Worm (Caenorhabditis elegans): ENCODE data around the gene F25B5.3.
A peak's percentile ranks its signal among the peaks of the same experiment; 100 is the strongest.

The F25B5.3 gene

ce11 chrIII:5917365-5917958 lies 31.2 kb upstream of the F25B5.3 start (continued):
- TF ChIP-seq hlh-30 (tag; optimal IDR thresholded peaks at IDR 0.05; ENCODE audit: insufficient read depth) (peak; percentile 72), hlh-11 (tag; optimal IDR thresholded peaks at IDR 0.05) (peak; percentile 58), mxl-3 (GFP tag; optimal IDR thresholded peaks at IDR 0.05) (peak; percentile 31), ceh-28 (tag; optimal IDR thresholded peaks at IDR 0.05) (no peak), mes-2 (tag; optimal IDR thresholded peaks at IDR 0.05; ENCODE audit: poor library complexity, severe bottlenecking) (peak; percentile 22)

ce11 chrIII:5919799-5920387 lies 28.8 kb upstream of the F25B5.3 start, which contains the start of the genes tdo-2 and C28H8.2:
TSS of gene tdo-2 (minus strand) at chrIII:5919955.
TSS of gene C28H8.2 (plus strand) at chrIII:5920322.
- TF ChIP-seq zfp-3 (GFP tag; conservative IDR thresholded peaks at IDR 0.05) (no peak), nhr-25 (tag; optimal IDR thresholded peaks at IDR 0.05; ENCODE audit: borderline replicate concordance, insufficient read depth) (peak; percentile 70), lin-38 (GFP tag; IDR thresholded peaks at IDR 0.05) (no peak), php-3 (GFP tag; IDR thresholded peaks at IDR 0.05) (no peak), tra-1 (GFP tag; IDR thresholded peaks at IDR 0.05) (peak; percentile 55; the same call in 1 of the 2 replicates), egl-27 (tag; optimal IDR thresholded peaks at IDR 0.05) (no peak), set-16 (GFP tag; IDR thresholded peaks at IDR 0.05) (no peak), mxl-2 (GFP tag; conservative IDR thresholded peaks at IDR 0.05) (no peak), ZK337.2 (GFP tag; IDR thresholded peaks at IDR 0.05) (no peak), Y75B8A.6 (GFP tag; IDR thresholded peaks at IDR 0.05) (no peak), nhr-76 (tag; optimal IDR thresholded peaks at IDR 0.05) (no peak), dve-1 (tag; optimal IDR thresholded peaks at IDR 0.05; ENCODE audit: insufficient read depth) (peak; percentile 60), lim-7 (GFP tag; IDR thresholded peaks at IDR 0.05) (no peak), ceh-28 (tag; optimal IDR thresholded peaks at IDR 0.05) (no peak), zip-2 (tag; optimal IDR thresholded peaks at IDR 0.05) (no peak), nhr-237 (tag; optimal IDR thresholded peaks at IDR 0.05) (no peak), mes-2 (tag; optimal IDR thresholded peaks at IDR 0.05; ENCODE audit: poor library complexity, severe bottlenecking) (no peak), F37D6.2 (tag; optimal IDR thresholded peaks at IDR 0.05) (no peak), dmd-8 (GFP tag; IDR thresholded peaks at IDR 0.05) (no peak), tag-97 (GFP tag; IDR thresholded peaks at IDR 0.05) (no peak), nhr-77 (tag; optimal IDR thresholded peaks at IDR 0.05) (no peak), nhr-11 (tag; optimal IDR thresholded peaks at IDR 0.05) (no peak), lin-13 (GFP tag; optimal IDR thresholded peaks at IDR 0.05) (no peak), nhr-42 (GFP tag; IDR thresholded peaks at IDR 0.05) (no peak), cey-2 (tag; optimal IDR thresholded peaks at IDR 0.05; ENCODE audit: borderline replicate concordance, insufficient read depth) (peak; percentile 84), R02D3.7 (tag; optimal IDR thresholded peaks at IDR 0.05) (no peak), F44E2.7 (GFP tag; IDR thresholded peaks at IDR 0.05) (no peak), snpc-4 (tag; optimal IDR thresholded peaks at IDR 0.05) (no peak), T20F7.1 (GFP tag; optimal IDR thresholded peaks at IDR 0.05) (no peak), unc-62 (GFP tag; optimal IDR thresholded peaks at IDR 0.05 in 1 of 2) (peak in 1 of 2 experiments; percentile 99), unc-62 (tag; optimal IDR thresholded peaks at IDR 0.05) (no peak), Y105C5A.15 (GFP tag; IDR thresholded peaks at IDR 0.05) (no peak), spr-1 (tag; optimal IDR thresholded peaks at IDR 0.05) (no peak), mep-1 (tag; optimal IDR thresholded peaks at IDR 0.05) (peak; percentile 29), ztf-11 (tag; optimal IDR thresholded peaks at IDR 0.05) (no peak), ceh-20 (GFP tag; IDR thresholded peaks at IDR 0.05) (peak; percentile 81), ctbp-1 (GFP tag; IDR thresholded peaks at IDR 0.05) (no peak), aly-2 (tag; optimal IDR thresholded peaks at IDR 0.05) (no peak), daf-16 (GFP tag; optimal IDR thresholded peaks at IDR 0.05) (no peak), daf-16 (tag; optimal IDR thresholded peaks at IDR 0.05) (no peak), aha-1 (tag) (no peak), nhr-111 (GFP tag; optimal IDR thresholded peaks at IDR 0.05) (no peak), ceh-32 (tag; optimal IDR thresholded peaks at IDR 0.05; ENCODE audit: poor library complexity) (no peak), hif-1 (tag; optimal IDR thresholded peaks at IDR 0.05) (no peak), gei-8 (GFP tag; optimal IDR thresholded peaks at IDR 0.05) (peak; percentile 44)

Measured in whole organism, L4 larva.